Fruit fly (Drosophila melanogaster) whole organism, adult: Measurements from ENCODE around the gene CG5254.

Source experiments
- CG11617 ChIP-seq: fragments of 200-800 bp; sonication (Bioruptor generic); optimal IDR thresholded peaks from 2 replicates; lab custom pipeline; 2017; ENCODE audit warnings: mild to moderate bottlenecking, missing biosample characterization, missing genetic modification reagents, missing genetic modification characterization
- CG12768 ChIP-seq: fragments of 200-800 bp; sonication (Bioruptor generic); optimal IDR thresholded peaks from 2 replicates; lab custom pipeline; 2017; ENCODE audit warnings: missing biosample characterization, missing genetic modification characterization, mild to moderate bottlenecking, moderate library complexity, missing genetic modification reagents
- CG14711 ChIP-seq: fragments of 200-800 bp; sonication (Bioruptor generic); optimal IDR thresholded peaks from 2 replicates; lab custom pipeline; 2018; ENCODE audit warnings: missing biosample characterization, mild to moderate bottlenecking, missing genetic modification characterization, moderate library complexity
- CG1620 ChIP-seq: fragments of 200-800 bp; sonication (Bioruptor generic); optimal IDR thresholded peaks from 2 replicates; lab custom pipeline; 2016; ENCODE audit warnings: missing biosample characterization, missing genetic modification characterization
- CG33017 ChIP-seq: fragments of 200-800 bp; sonication (Bioruptor generic); optimal IDR thresholded peaks from 2 replicates; lab custom pipeline; 2018; ENCODE audit warnings: missing biosample characterization, mild to moderate bottlenecking, missing genetic modification characterization, moderate library complexity
- CG5204 ChIP-seq: fragments of 200-800 bp; sonication (Bioruptor generic); optimal IDR thresholded peaks from 2 replicates; lab custom pipeline; 2016; ENCODE audit warnings: missing biosample characterization, missing genetic modification characterization
- CG7045 ChIP-seq: fragments of 200-800 bp; sonication (Bioruptor generic); optimal IDR thresholded peaks from 2 replicates; lab custom pipeline; 2017; ENCODE audit warnings: missing biosample characterization, mild to moderate bottlenecking, missing genetic modification characterization
- CG7101 ChIP-seq: fragments of 200-800 bp; sonication (Bioruptor generic); optimal IDR thresholded peaks from 2 replicates; lab custom pipeline; 2018; ENCODE audit warnings: missing biosample characterization, mild to moderate bottlenecking, missing genetic modification characterization, moderate library complexity
- Clk ChIP-seq: fragments of 200-800 bp; sonication (Bioruptor generic); optimal IDR thresholded peaks from 2 replicates; lab custom pipeline; 2017; ENCODE audit warnings: missing biosample characterization, missing genetic modification characterization
- Crg-1 ChIP-seq: fragments of 200-800 bp; sonication (Bioruptor generic); optimal IDR thresholded peaks from 2 replicates; lab custom pipeline; 2016; ENCODE audit warnings: missing biosample characterization, missing genetic modification characterization
- Hr96 ChIP-seq: fragments of 200-800 bp; sonication (Bioruptor generic); optimal IDR thresholded peaks from 2 replicates; lab custom pipeline; 2016; ENCODE audit warnings: missing biosample characterization, missing genetic modification characterization
- Mnt ChIP-seq: fragments of 200-800 bp; sonication (Bioruptor generic); optimal IDR thresholded peaks from 2 replicates; lab custom pipeline; 2016; ENCODE audit warnings: missing biosample characterization, mild to moderate bottlenecking, missing genetic modification characterization
- bab1 ChIP-seq: fragments of 200-800 bp; sonication (Bioruptor generic); optimal IDR thresholded peaks from 3 replicates; lab custom pipeline; 2019; ENCODE audit warnings: missing biosample characterization, mild to moderate bottlenecking, missing genetic modification characterization, moderate library complexity
- cic ChIP-seq: fragments of 200-800 bp; sonication (Bioruptor generic); optimal IDR thresholded peaks from 2 replicates; lab custom pipeline; 2017; ENCODE audit warnings: missing biosample characterization, mild to moderate bottlenecking, missing genetic modification characterization, moderate library complexity
- cnc ChIP-seq, 2 experiments: fragments of >200 bp; optimal IDR thresholded peaks; 2 replicates each; lab custom pipeline; 2017
- kay ChIP-seq: fragments of 200-800 bp; sonication (Bioruptor generic); peaks from one replicate; lab custom pipeline; 2016; ENCODE audit warnings: missing biosample characterization, missing genetic modification characterization, borderline replicate concordance
- ovo ChIP-seq: fragments of 200-800 bp; sonication (Bioruptor generic); optimal IDR thresholded peaks from 2 replicates; lab custom pipeline; 2016; ENCODE audit warnings: missing biosample characterization, missing genetic modification characterization
- pad ChIP-seq: fragments of 200-800 bp; sonication (Bioruptor generic); optimal IDR thresholded peaks from 3 replicates; lab custom pipeline; 2017; ENCODE audit warnings: missing biosample characterization, missing genetic modification characterization, mild to moderate bottlenecking, moderate library complexity, missing genetic modification reagents
- tj ChIP-seq: fragments of 200-800 bp; sonication (Bioruptor generic); optimal IDR thresholded peaks from 3 replicates; lab custom pipeline; 2017; ENCODE audit warnings: missing biosample characterization, mild to moderate bottlenecking, missing genetic modification characterization, moderate library complexity
- toe ChIP-seq: fragments of 200-800 bp; sonication (Bioruptor generic); optimal IDR thresholded peaks from 2 replicates; lab custom pipeline; 2016; ENCODE audit warnings: missing biosample characterization, missing genetic modification characterization

Gene CG5254

dm6 chrX:766094-766493 lies 15.9 kb downstream of the CG5254 start:
- TF ChIP-seq CG5204 (GFP tag; lab: Kevin White, UChicago) (no peak), CG12768 (GFP tag; lab: Kevin White, UChicago) (no peak), tj (no peak), CG14711 (tag; lab: Kevin White, UChicago) (no peak), CG11617 (GFP tag; lab: Kevin White, UChicago) (no peak), CG1620 (GFP tag; lab: Kevin White, UChicago) (no peak), kay (no peak), CG7101 (tag; lab: Kevin White, UChicago) (no peak), pad (GFP tag; lab: Kevin White, UChicago) (no peak), ovo (GFP tag; lab: Kevin White, UChicago) (no peak), Hr96 (GFP tag; lab: Kevin White, UChicago) (no peak), cnc (optimal IDR thresholded peaks at IDR 0.05; lab: Kevin White, UChicago) (no peak), Crg-1 (no peak), Clk (GFP tag; lab: Kevin White, UChicago) (no peak), bab1 (GFP tag; lab: Kevin White, UChicago) (no peak), toe (GFP tag; lab: Kevin White, UChicago) (no peak), CG7045 (no peak)

- TF ChIP-seq CG12768 (GFP tag; lab: Kevin White, UChicago) (no peak), CG7101 (tag; lab: Kevin White, UChicago) (peak; percentile 28)
These were observed 17.8 kb downstream of the CG5254 start for dm6 chrX:767928-768327.

- TF ChIP-seq cnc (optimal IDR thresholded peaks at IDR 0.05; lab: Kevin White, UChicago) (no peak), kay (no peak), toe (GFP tag; lab: Kevin White, UChicago) (no peak), ovo (GFP tag; lab: Kevin White, UChicago) (no peak), cic (no peak), tj (no peak), CG14711 (tag; lab: Kevin White, UChicago) (no peak), Mnt (no peak), CG7101 (tag; lab: Kevin White, UChicago) (no peak), CG12768 (GFP tag; lab: Kevin White, UChicago) (no peak), Clk (GFP tag; lab: Kevin White, UChicago) (no peak), Crg-1 (no peak), CG5204 (GFP tag; lab: Kevin White, UChicago) (no peak), CG11617 (GFP tag; lab: Kevin White, UChicago) (no peak), CG7045 (no peak), pad (GFP tag; lab: Kevin White, UChicago) (no peak), CG1620 (GFP tag; lab: Kevin White, UChicago) (no peak), bab1 (GFP tag; lab: Kevin White, UChicago) (no peak), CG33017 (tag; lab: Kevin White, UChicago) (no peak)
These were observed 18.5 kb downstream of the CG5254 start for dm6 chrX:768480-769123.

- TF ChIP-seq tj, result peak; percentile 68
- no peak for TF ChIP-seq ovo (GFP tag; lab: Kevin White, UChicago)
- no peak for TF ChIP-seq CG12768 (GFP tag; lab: Kevin White, UChicago)
- no peak for TF ChIP-seq toe (GFP tag; lab: Kevin White, UChicago)
- peak; percentile 69 for TF ChIP-seq bab1 (GFP tag; lab: Kevin White, UChicago)
- TF ChIP-seq Crg-1, result no peak
- TF ChIP-seq CG14711 (tag; lab: Kevin White, UChicago), result peak; percentile 19
- TF ChIP-seq CG11617 (GFP tag; lab: Kevin White, UChicago), result no peak
- TF ChIP-seq pad (GFP tag; lab: Kevin White, UChicago), result peak; percentile 25
- TF ChIP-seq cic, result no peak
- TF ChIP-seq Mnt, result peak; percentile 44
- peak; percentile 22 for TF ChIP-seq CG7101 (tag; lab: Kevin White, UChicago)
- TF ChIP-seq Hr96 (GFP tag; lab: Kevin White, UChicago), result peak; percentile 32
These were observed 19.5 kb downstream of the CG5254 start, which contains the start of gene fz3 for dm6 chrX:769639-770124. Gene fz3 (plus strand): TSS chrX:769945.

- no peak for TF ChIP-seq CG7101 (tag; lab: Kevin White, UChicago)
- TF ChIP-seq CG12768 (GFP tag; lab: Kevin White, UChicago), result no peak
- no peak for TF ChIP-seq Crg-1
- TF ChIP-seq CG1620 (GFP tag; lab: Kevin White, UChicago), result no peak
- no peak for TF ChIP-seq CG11617 (GFP tag; lab: Kevin White, UChicago)
- no peak for TF ChIP-seq Clk (GFP tag; lab: Kevin White, UChicago)
- no peak for TF ChIP-seq CG7045
- TF ChIP-seq CG5204 (GFP tag; lab: Kevin White, UChicago), result no peak
- no peak for TF ChIP-seq tj
- no peak for TF ChIP-seq cnc (optimal IDR thresholded peaks at IDR 0.05; lab: Kevin White, UChicago)
- TF ChIP-seq cic, result no peak
- no peak for TF ChIP-seq bab1 (GFP tag; lab: Kevin White, UChicago)
- TF ChIP-seq CG33017 (tag; lab: Kevin White, UChicago), result no peak
- TF ChIP-seq CG14711 (tag; lab: Kevin White, UChicago), result no peak
These were observed 21.4 kb downstream of the CG5254 start for dm6 chrX:771431-772064.
